Worm (Caenorhabditis elegans): ENCODE results near the gene sec-22.

sec-22 gene

DNA sequence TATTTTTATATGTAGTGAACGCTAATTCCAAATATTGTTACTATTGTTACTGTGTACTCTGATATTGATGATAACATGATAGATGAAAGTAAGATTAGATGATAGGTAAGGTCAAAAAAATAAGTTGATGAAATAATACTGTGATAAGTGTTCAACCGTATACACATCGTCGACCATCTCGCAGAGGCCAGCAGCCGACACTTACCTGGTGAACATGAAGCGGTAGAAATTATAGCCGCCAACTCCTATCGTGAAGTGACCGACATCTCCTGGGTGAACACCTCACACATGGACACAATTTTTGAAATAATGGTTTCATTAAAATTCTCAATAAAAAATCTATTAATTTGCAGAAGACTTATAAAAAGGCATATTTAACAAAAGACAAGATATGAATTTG, 8.0 kb upstream of the sec-22 start:
- TF ChIP-seq ceh-16 (tag; optimal IDR thresholded peaks at IDR 0.05) (no peak), snpc-4 (tag; optimal IDR thresholded peaks at IDR 0.05) (peak; percentile 53)

ce11 chrX:1030867-1031266, 4.5 kb upstream of the sec-22 start:
- no peak for TF ChIP-seq sma-9 (GFP tag; optimal IDR thresholded peaks at IDR 0.05)
- TF ChIP-seq sma-9 (tag; optimal IDR thresholded peaks at IDR 0.05) = no peak
- TF ChIP-seq mab-5 (tag; optimal IDR thresholded peaks at IDR 0.05) = no peak
- TF ChIP-seq nhr-21 (tag; optimal IDR thresholded peaks at IDR 0.05) = no peak
- TF ChIP-seq ztf-4 (tag; optimal IDR thresholded peaks at IDR 0.05) = no peak
- TF ChIP-seq nhr-11 (tag; optimal IDR thresholded peaks at IDR 0.05) = no peak
- TF ChIP-seq sem-4 (tag; optimal IDR thresholded peaks at IDR 0.05) = no peak
- TF ChIP-seq C34F6.9 (tag; optimal IDR thresholded peaks at IDR 0.05) = no peak
- no peak for TF ChIP-seq nhr-25 (tag; optimal IDR thresholded peaks at IDR 0.05)
- TF ChIP-seq nhr-12 (tag; optimal IDR thresholded peaks at IDR 0.05) = no peak
- no peak for TF ChIP-seq zag-1 (tag; optimal IDR thresholded peaks at IDR 0.05)
- no peak for TF ChIP-seq ceh-82 (tag; optimal IDR thresholded peaks at IDR 0.05)
- TF ChIP-seq elt-3 (tag; optimal IDR thresholded peaks at IDR 0.05) = no peak
- TF ChIP-seq lsy-2 (tag; optimal IDR thresholded peaks at IDR 0.05) = no peak
- TF ChIP-seq mbf-1 (tag; optimal IDR thresholded peaks at IDR 0.05) = no peak

ce11 chrX:1038347-1038746, 3.0 kb downstream of the sec-22 start, which contains the start of gene F55A4.7:
Gene F55A4.7, minus strand, starts transcription at chrX:1038447.
- TF ChIP-seq nhr-12 (tag; optimal IDR thresholded peaks at IDR 0.05) (no peak), ceh-82 (tag; optimal IDR thresholded peaks at IDR 0.05) (no peak), lin-39 (tag; optimal IDR thresholded peaks at IDR 0.05) (no peak), aly-2 (tag; optimal IDR thresholded peaks at IDR 0.05) (no peak), elt-1 (tag; optimal IDR thresholded peaks at IDR 0.05) (no peak)

- TF ChIP-seq nhr-129 (tag; optimal IDR thresholded peaks at IDR 0.05) (peak; percentile 93), crh-2 (tag; optimal IDR thresholded peaks at IDR 0.05) (no peak)
Observed at ce11 chrX:1044327-1044726, 9.0 kb downstream of the sec-22 start.

DNA sequence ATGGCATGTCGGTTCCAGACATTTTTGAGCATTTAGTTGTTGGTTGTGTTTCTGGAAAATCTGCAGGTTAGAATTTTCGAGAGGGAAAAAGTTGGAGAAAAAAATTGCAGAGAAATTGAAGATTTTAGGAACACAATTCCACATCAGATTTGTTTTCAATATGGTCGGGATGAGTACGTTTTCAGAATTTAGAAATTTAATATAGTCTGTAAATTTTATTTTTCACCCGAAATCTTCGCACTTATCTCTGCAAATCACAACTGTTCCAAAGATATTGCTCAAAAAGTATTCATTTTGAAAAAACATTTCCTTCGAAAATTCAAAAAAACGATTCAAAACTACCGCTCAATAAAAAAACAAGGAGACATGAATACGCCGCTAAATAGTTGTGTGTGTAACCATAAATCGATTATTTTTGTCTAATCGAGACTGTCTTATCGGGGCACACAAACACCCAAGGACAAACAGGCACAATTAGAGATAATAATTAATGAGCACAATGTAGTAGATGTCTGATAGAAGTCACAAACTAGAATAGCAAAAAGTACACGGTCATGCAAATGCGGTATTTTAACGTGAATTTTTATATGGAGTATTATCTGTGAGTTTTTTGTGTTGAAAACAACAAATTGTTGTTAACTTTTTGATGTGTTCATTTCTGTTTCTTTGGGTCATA, 10.9 kb downstream of the sec-22 start, which contains the start of gene vpat-1:
Gene vpat-1, minus strand, starts transcription at position 51 of the 676 bp plus-strand sequence.
- peak; percentile 45 for TF ChIP-seq crh-2 (tag; optimal IDR thresholded peaks at IDR 0.05)
- TF ChIP-seq fos-1 (tag; optimal IDR thresholded peaks at IDR 0.05) = peak; percentile 63
- no peak for TF ChIP-seq nhr-11 (tag; optimal IDR thresholded peaks at IDR 0.05)

- TF ChIP-seq ceh-16 (tag; optimal IDR thresholded peaks at IDR 0.05) (no peak), lin-11 (tag; optimal IDR thresholded peaks at IDR 0.05) (peak; percentile 12), blmp-1 (tag; optimal IDR thresholded peaks at IDR 0.05; ENCODE audit: insufficient read depth) (no peak), sem-4 (tag; optimal IDR thresholded peaks at IDR 0.05) (peak; percentile 43), sma-9 (GFP tag; optimal IDR thresholded peaks at IDR 0.05) (peak; percentile 45), sma-9 (tag; optimal IDR thresholded peaks at IDR 0.05) (no peak), mab-5 (tag; optimal IDR thresholded peaks at IDR 0.05) (peak; percentile 28), egl-27 (tag; optimal IDR thresholded peaks at IDR 0.05) (no peak), lsy-2 (tag; optimal IDR thresholded peaks at IDR 0.05) (peak in 1 of 2 experiments; percentile 24), F13H6.1 (tag; optimal IDR thresholded peaks at IDR 0.05) (peak; percentile 69), nhr-129 (tag; optimal IDR thresholded peaks at IDR 0.05) (peak; percentile 51), peb-1 (tag; optimal IDR thresholded peaks at IDR 0.05) (no peak), C34F6.9 (tag; optimal IDR thresholded peaks at IDR 0.05) (peak; percentile 42)
Observed at ce11 chrX:1051041-1051440, 15.7 kb downstream of the sec-22 start.

- TF ChIP-seq unc-62 (GFP tag; optimal IDR thresholded peaks at IDR 0.05) (no peak), unc-39 (tag; optimal IDR thresholded peaks at IDR 0.05) (no peak)
Observed at ce11 chrX:1052960-1053359, 17.6 kb downstream of the sec-22 start.
